Worm (Caenorhabditis elegans): ENCODE data around the gene gst-24.

DNA sequence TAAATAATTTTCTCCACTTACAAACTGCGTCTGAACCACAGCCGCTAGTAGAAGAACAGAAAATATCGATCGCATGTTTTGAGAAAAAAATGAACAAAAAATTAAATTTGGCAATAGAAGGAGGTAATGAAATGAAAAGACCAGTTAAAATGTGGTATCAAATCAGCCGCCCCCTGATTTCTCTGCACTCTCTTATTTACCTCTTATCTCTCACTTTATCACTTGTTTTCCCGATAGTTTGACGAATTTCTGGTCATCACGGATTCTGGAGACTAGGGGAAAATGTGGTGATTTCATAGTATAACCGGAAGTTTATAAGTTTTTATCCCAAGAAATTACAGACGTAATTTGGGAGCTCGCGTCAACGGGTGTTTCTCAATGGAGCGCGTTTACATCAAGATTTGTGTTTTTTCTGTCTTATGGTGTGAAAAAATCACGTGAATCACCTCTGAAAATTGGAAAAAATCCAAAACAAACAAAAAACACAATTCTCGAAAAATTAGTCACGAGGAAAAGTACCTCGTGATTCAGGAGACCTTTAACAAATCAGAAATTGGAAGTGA is 17.4 kb downstream of the gst-24 start, which contains the start of gene clec-146:
- TF ChIP-seq lin-13 (GFP tag; optimal IDR thresholded peaks at IDR 0.05) (no peak), ztf-11 (tag; optimal IDR thresholded peaks at IDR 0.05) (no peak), mab-5 (tag; optimal IDR thresholded peaks at IDR 0.05) (no peak), nhr-12 (tag; optimal IDR thresholded peaks at IDR 0.05) (no peak), snpc-4 (tag; optimal IDR thresholded peaks at IDR 0.05) (no peak), skn-1 (tag; optimal IDR thresholded peaks at IDR 0.05) (no peak)
